Worm (Caenorhabditis elegans): ENCODE results near the gene unc-8.
A peak's percentile ranks its signal among the peaks of the same experiment; 100 is the strongest.

unc-8 gene

ce11 chrIV:7242220-7242789 is 45.4 kb downstream of the unc-8 start, which contains the start of gene gstk-2:
gstk-2 (minus strand) TSS chrIV:7242270.
- TF ChIP-seq nhr-84 (tag; optimal IDR thresholded peaks at IDR 0.05) (no peak), ets-5 (GFP tag; IDR thresholded peaks at IDR 0.05) (no peak), hpl-2 (GFP tag; optimal IDR thresholded peaks at IDR 0.05) (no peak), fkh-10 (GFP tag; optimal IDR thresholded peaks at IDR 0.05) (no peak), nhr-28 (tag; optimal IDR thresholded peaks at IDR 0.05) (no peak), ceh-88 (GFP tag; IDR thresholded peaks at IDR 0.05) (no peak), mef-2 (tag; optimal IDR thresholded peaks at IDR 0.05) (peak; percentile 51), elt-2 (tag; optimal IDR thresholded peaks at IDR 0.05) (peak; percentile 15), fkh-4 (tag; optimal IDR thresholded peaks at IDR 0.05; ENCODE audit: borderline replicate concordance) (no peak), lin-13 (GFP tag; optimal IDR thresholded peaks at IDR 0.05) (no peak), nhr-47 (tag; optimal IDR thresholded peaks at IDR 0.05) (no peak), fos-1 (tag; optimal IDR thresholded peaks at IDR 0.05) (no peak), xbp-1 (tag; optimal IDR thresholded peaks at IDR 0.05) (no peak), rnt-1 (tag; optimal IDR thresholded peaks at IDR 0.05) (peak; percentile 59), mdl-1 (tag; optimal IDR thresholded peaks at IDR 0.05) (peak in 1 of 2 experiments; percentile 79), unc-130 (tag; optimal IDR thresholded peaks at IDR 0.05) (peak; percentile 56), swsn-7 (tag; optimal IDR thresholded peaks at IDR 0.05) (no peak), elt-3 (tag; optimal IDR thresholded peaks at IDR 0.05) (no peak), hlh-17 (GFP tag; optimal IDR thresholded peaks at IDR 0.05; ENCODE audit: borderline replicate concordance) (no peak), dpl-1 (GFP tag; optimal IDR thresholded peaks at IDR 0.05) (no peak), lin-15B (tag; optimal IDR thresholded peaks at IDR 0.05) (no peak), unc-62 (GFP tag; optimal IDR thresholded peaks at IDR 0.05) (no peak), snpc-4 (tag; optimal IDR thresholded peaks at IDR 0.05) (no peak), lin-35 (GFP tag; optimal IDR thresholded peaks at IDR 0.05) (peak in 1 of 2 experiments; percentile 10), nhr-85 (tag) (peak; percentile 12), ztf-11 (tag; optimal IDR thresholded peaks at IDR 0.05) (no peak), lin-14 (GFP tag; optimal IDR thresholded peaks at IDR 0.05) (peak; percentile 75), ceh-82 (tag; optimal IDR thresholded peaks at IDR 0.05) (no peak), lin-39 (tag; optimal IDR thresholded peaks at IDR 0.05) (no peak), pax-3 (tag; optimal IDR thresholded peaks at IDR 0.05) (no peak), zag-1 (tag; optimal IDR thresholded peaks at IDR 0.05) (no peak), fkh-8 (tag; optimal IDR thresholded peaks at IDR 0.05) (no peak), snu-23 (GFP tag; optimal IDR thresholded peaks at IDR 0.05) (peak; percentile 41), nhr-12 (tag; optimal IDR thresholded peaks at IDR 0.05) (no peak), nhr-20 (tag; optimal IDR thresholded peaks at IDR 0.05) (peak; percentile 53), nhr-71 (tag; optimal IDR thresholded peaks at IDR 0.05) (peak; percentile 74), C16A3.4 (tag; optimal IDR thresholded peaks at IDR 0.05) (peak; percentile 14), ceh-63 (GFP tag; optimal IDR thresholded peaks at IDR 0.05) (no peak), lsy-2 (tag; optimal IDR thresholded peaks at IDR 0.05) (peak in 1 of 2 experiments; percentile 37), blmp-1 (tag; optimal IDR thresholded peaks at IDR 0.05) (no peak), tlp-1 (tag; optimal IDR thresholded peaks at IDR 0.05) (no peak), tbx-2 (tag; optimal IDR thresholded peaks at IDR 0.05) (peak; percentile 29), aly-2 (tag; optimal IDR thresholded peaks at IDR 0.05) (no peak), irx-1 (tag; optimal IDR thresholded peaks at IDR 0.05) (no peak), vab-15 (tag; optimal IDR thresholded peaks at IDR 0.05) (no peak)

All from whole organism, L1 larva.